Worm (Caenorhabditis elegans) whole organism, early embryonic: ENCODE results near the gene ttll-15.

Experiments used
- B0310.2 ChIP-seq: sonication (generic microtip); optimal IDR thresholded peaks from 2 replicates; lab custom pipeline; 2016; ENCODE audit warnings: mild to moderate bottlenecking, missing genetic modification characterization, missing compliant biosample characterization
- F13C5.2 ChIP-seq: sonication (generic microtip); optimal IDR thresholded peaks from 2 replicates; lab custom pipeline; 2017; ENCODE audit warnings: mild to moderate bottlenecking, missing genetic modification characterization, inconsistent platforms, missing compliant biosample characterization
- aly-1 ChIP-seq: sonication (generic microtip); optimal IDR thresholded peaks from 2 replicates; lab custom pipeline; 2016; ENCODE audit warnings: missing genetic modification characterization, missing compliant biosample characterization
- ama-1 ChIP-seq: fragments of 150-350 bp; optimal IDR thresholded peaks from 2 replicates; lab custom pipeline; 2014
- ceh-13 ChIP-seq: fragments of 200-800 bp; sonication (Bioruptor generic); optimal IDR thresholded peaks from 2 replicates; lab custom pipeline; 2018; ENCODE audit warnings: mild to moderate bottlenecking, missing genetic modification characterization, missing compliant biosample characterization
- ceh-36 ChIP-seq: sonication (generic microtip); optimal IDR thresholded peaks from 2 replicates; lab custom pipeline; 2016; ENCODE audit warnings: missing genetic modification characterization, inconsistent platforms, missing compliant biosample characterization
- ets-7 ChIP-seq: sonication (generic microtip); optimal IDR thresholded peaks from 2 replicates; lab custom pipeline; 2016; ENCODE audit warnings: missing genotype, missing genetic modification characterization, missing compliant biosample characterization
- flt-1 ChIP-seq: fragments of 200-800 bp; sonication (Bioruptor generic); IDR thresholded peaks from 2 replicates; pipeline ENCODE4 v1.3.6; 2022; ENCODE audit warnings: missing genetic modification characterization, missing compliant biosample characterization
- hmbx-1 ChIP-seq: sonication (generic microtip); optimal IDR thresholded peaks from 2 replicates; lab custom pipeline; 2016; ENCODE audit warnings: mild to moderate bottlenecking, missing genetic modification characterization, missing compliant biosample characterization
- hmg-4 ChIP-seq: fragments of 200-800 bp; sonication (Bioruptor generic); optimal IDR thresholded peaks from 2 replicates; lab custom pipeline; 2018; ENCODE audit warnings: mild to moderate bottlenecking, missing genetic modification characterization, missing compliant biosample characterization
- hnd-1 ChIP-seq: sonication (generic microtip); optimal IDR thresholded peaks from 2 replicates; lab custom pipeline; 2016; ENCODE audit warnings: missing genetic modification characterization, missing compliant biosample characterization
- pes-1 ChIP-seq: fragments of 200-800 bp; sonication (Bioruptor generic); IDR thresholded peaks from 2 replicates; pipeline ENCODE4 v1.3.6; 2022; ENCODE audit warnings: missing genetic modification reagents, missing genetic modification characterization, missing compliant biosample characterization
- scrt-1 ChIP-seq: fragments of 200-800 bp; sonication (Bioruptor generic); IDR thresholded peaks from 2 replicates; pipeline ENCODE4 v1.3.6; 2022; ENCODE audit warnings: missing genetic modification characterization, missing compliant biosample characterization
- sea-1 ChIP-seq: fragments of 200-800 bp; sonication (Bioruptor generic); conservative IDR thresholded peaks from 2 replicates; pipeline ENCODE4 v1.3.6; 2022; ENCODE audit warnings: missing genetic modification characterization, missing compliant biosample characterization
- tbx-11 ChIP-seq: fragments of 200-800 bp; sonication (Bioruptor generic); IDR thresholded peaks from 2 replicates; pipeline ENCODE4 v1.3.6; 2022; ENCODE audit warnings: missing genetic modification characterization, missing compliant biosample characterization
- tbx-37 ChIP-seq: fragments of 200-800 bp; sonication (Bioruptor generic); conservative IDR thresholded peaks from 2 replicates; pipeline ENCODE4 v1.3.6; 2022; ENCODE audit warnings: missing genetic modification reagents, missing genetic modification characterization, missing compliant biosample characterization
- tra-4 ChIP-seq: sonication (generic microtip); optimal IDR thresholded peaks from 2 replicates; lab custom pipeline; 2017; ENCODE audit warnings: missing genetic modification characterization, missing compliant biosample characterization

Gene ttll-15

DNA sequence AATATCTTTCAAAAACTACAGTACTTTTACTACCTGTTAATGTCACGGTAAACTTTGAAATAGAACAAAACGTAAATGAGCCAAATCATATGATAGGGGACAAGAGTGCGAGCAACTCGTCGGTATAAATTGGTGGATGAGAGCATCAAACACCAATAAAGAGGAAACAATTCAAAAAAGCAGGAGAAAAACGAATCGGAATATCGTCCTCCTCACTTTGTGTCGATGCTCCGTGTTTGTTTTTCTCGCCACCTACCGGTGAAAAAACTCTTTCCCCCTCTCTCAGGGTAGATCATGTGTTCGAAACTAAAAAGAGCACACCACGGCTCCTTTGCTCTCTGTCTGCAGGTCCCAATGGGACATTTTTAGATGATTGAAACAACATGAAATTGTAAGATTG lies 30.3 kb upstream of the ttll-15 start:
- TF ChIP-seq hnd-1, result no peak
- TF ChIP-seq sea-1, result no peak
- TF ChIP-seq hmg-4, result no peak
- TF ChIP-seq ceh-13 (GFP tag; lab: Kevin White, UChicago), result no peak
- TF ChIP-seq pes-1 (GFP tag; lab: Robert Waterston, UW), result no peak
- no peak for TF ChIP-seq tbx-37 (GFP tag; lab: Robert Waterston, UW)
- no peak for TF ChIP-seq ets-7 (tag; lab: Kevin White, UChicago)
- no peak for TF ChIP-seq tra-4 (tag; lab: Kevin White, UChicago)
- no peak for TF ChIP-seq tbx-11
- no peak for TF ChIP-seq scrt-1 (GFP tag; lab: Robert Waterston, UW)

DNA sequence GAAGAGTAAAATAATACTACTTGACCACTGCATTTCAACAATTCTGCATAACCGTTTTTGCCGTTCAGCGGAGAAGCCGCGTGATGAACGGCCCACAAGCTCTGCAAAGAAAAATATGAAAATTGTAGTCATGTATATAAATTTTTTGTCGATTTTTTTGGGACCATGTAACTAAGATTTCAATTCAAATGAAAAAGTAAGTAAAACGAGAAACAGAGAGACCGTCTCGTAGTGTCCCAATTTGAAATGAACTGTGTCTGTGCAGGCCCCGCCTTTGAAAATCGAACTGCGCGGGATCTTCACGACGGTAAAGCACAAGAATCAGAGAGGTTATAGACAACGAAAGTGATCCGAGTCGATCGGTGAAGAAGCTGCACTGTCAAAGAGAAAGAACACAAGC lies 26.3 kb upstream of the ttll-15 start, which contains the start of gene crm-1:
crm-1 (minus strand) TSS at position 101 of the 400 bp plus-strand sequence.
- TF ChIP-seq scrt-1 (GFP tag; lab: Robert Waterston, UW) (no peak), ceh-13 (GFP tag; lab: Kevin White, UChicago) (no peak)

- TF ChIP-seq sea-1, result no peak
- TF ChIP-seq pes-1 (GFP tag; lab: Robert Waterston, UW), result no peak
- TF ChIP-seq ets-7 (tag; lab: Kevin White, UChicago), result no peak
- no peak for TF ChIP-seq ceh-36 (tag; lab: Kevin White, UChicago)
- TF ChIP-seq ceh-13 (GFP tag; lab: Kevin White, UChicago), result no peak
- TF ChIP-seq F13C5.2 (tag; lab: Kevin White, UChicago), result no peak
- no peak for TF ChIP-seq hmg-4
- TF ChIP-seq B0310.2 (tag; lab: Kevin White, UChicago), result no peak
- TF ChIP-seq tra-4 (tag; lab: Kevin White, UChicago), result no peak
- no peak for TF ChIP-seq ama-1
- no peak for TF ChIP-seq hmbx-1 (tag; lab: Kevin White, UChicago)
- TF ChIP-seq flt-1 (GFP tag; lab: Robert Waterston, UW), result no peak
- TF ChIP-seq scrt-1 (GFP tag; lab: Robert Waterston, UW), result no peak
- no peak for TF ChIP-seq tbx-11
- TF ChIP-seq hnd-1, result no peak
- no peak for TF ChIP-seq tbx-37 (GFP tag; lab: Robert Waterston, UW)
- TF ChIP-seq aly-1 (tag; lab: Kevin White, UChicago), result no peak
Measured at ce11 chrV:10333843-10334242, 24.5 kb upstream of the ttll-15 start.

DNA sequence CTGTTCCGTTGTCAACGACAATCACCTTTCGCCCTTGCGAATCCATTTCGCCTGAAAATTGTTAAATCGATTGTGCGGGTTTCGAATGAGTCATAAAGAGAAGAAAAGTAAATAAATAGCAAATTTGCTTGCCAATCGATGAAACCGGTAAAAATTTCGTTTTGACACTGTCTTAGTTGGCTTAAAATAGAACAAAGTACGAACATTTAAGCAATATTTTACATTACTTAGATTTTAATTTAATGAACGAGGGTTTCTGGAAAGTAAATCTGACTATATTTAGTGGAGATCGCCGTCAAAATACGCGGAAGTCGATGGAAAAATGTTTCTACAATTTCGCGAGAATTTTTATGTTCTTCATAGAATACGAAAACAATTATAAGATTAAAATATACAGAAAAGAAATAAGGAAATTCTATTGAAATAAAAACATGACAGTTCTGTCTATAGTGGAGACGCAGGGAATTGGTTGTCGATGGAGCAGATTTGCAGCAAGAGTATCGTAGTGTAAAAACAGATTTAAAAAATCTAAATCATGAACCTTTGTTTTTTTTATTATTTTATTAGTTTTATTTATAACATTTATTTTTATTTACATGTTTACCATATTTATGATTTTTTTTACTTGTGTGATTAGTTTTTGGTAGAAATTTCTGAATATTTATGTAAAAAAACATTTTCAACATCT lies 19.9 kb upstream of the ttll-15 start, which contains the start of gene arx-2:
arx-2 (minus strand) TSS at position 51 of the 688 bp plus-strand sequence.
- TF ChIP-seq aly-1 (tag; lab: Kevin White, UChicago) (no peak), hmbx-1 (tag; lab: Kevin White, UChicago) (no peak), ets-7 (tag; lab: Kevin White, UChicago) (no peak), ama-1 (no peak), ceh-13 (GFP tag; lab: Kevin White, UChicago) (no peak), scrt-1 (GFP tag; lab: Robert Waterston, UW) (no peak), tbx-11 (no peak), pes-1 (GFP tag; lab: Robert Waterston, UW) (no peak)

- TF ChIP-seq ets-7 (tag; lab: Kevin White, UChicago) (no peak), tbx-11 (no peak), hmbx-1 (tag; lab: Kevin White, UChicago) (no peak), tbx-37 (GFP tag; lab: Robert Waterston, UW) (no peak), pes-1 (GFP tag; lab: Robert Waterston, UW) (no peak), hnd-1 (no peak), B0310.2 (tag; lab: Kevin White, UChicago) (no peak), scrt-1 (GFP tag; lab: Robert Waterston, UW) (no peak), ceh-13 (GFP tag; lab: Kevin White, UChicago) (no peak), tra-4 (tag; lab: Kevin White, UChicago) (no peak), hmg-4 (no peak), ama-1 (no peak), flt-1 (GFP tag; lab: Robert Waterston, UW) (no peak), F13C5.2 (tag; lab: Kevin White, UChicago) (no peak), sea-1 (no peak), aly-1 (tag; lab: Kevin White, UChicago) (no peak), ceh-36 (tag; lab: Kevin White, UChicago) (no peak)
Measured at ce11 chrV:10339200-10339599, 19.1 kb upstream of the ttll-15 start, which contains the start of gene K07C5.2. Gene K07C5.2, plus strand, starts transcription at chrV:10339500.

ce11 chrV:10341905-10342328 lies 16.4 kb upstream of the ttll-15 start, which contains the start of gene K07C5.13:
Gene K07C5.13, plus strand, starts transcription at chrV:10342055.
- TF ChIP-seq sea-1 (peak; percentile 75; the same call in 1 of the 2 replicates), pes-1 (GFP tag; lab: Robert Waterston, UW) (peak; percentile 61; the same call in 1 of the 2 replicates), tbx-37 (GFP tag; lab: Robert Waterston, UW) (0 out of 2 replicates have a peak, but pooled peaks have one; percentile 36), scrt-1 (GFP tag; lab: Robert Waterston, UW) (peak; percentile 51; the same call in 1 of the 2 replicates), flt-1 (GFP tag; lab: Robert Waterston, UW) (peak; percentile 56), tbx-11 (peak; percentile 61; the same call in 1 of the 2 replicates)

ce11 chrV:10342904-10343303 lies 15.4 kb upstream of the ttll-15 start, which contains the start of gene K07C5.3:
Gene K07C5.3, plus strand, starts transcription at chrV:10343032.
- no peak for TF ChIP-seq tra-4 (tag; lab: Kevin White, UChicago)
- no peak for TF ChIP-seq hnd-1
- TF ChIP-seq hmbx-1 (tag; lab: Kevin White, UChicago), result no peak
- TF ChIP-seq aly-1 (tag; lab: Kevin White, UChicago), result no peak
- no peak for TF ChIP-seq scrt-1 (GFP tag; lab: Robert Waterston, UW)
- no peak for TF ChIP-seq ama-1
- TF ChIP-seq ceh-36 (tag; lab: Kevin White, UChicago), result no peak
